Fruit fly (Drosophila melanogaster) whole organism, prepupa: ENCODE data around the gene Theg.

Experiments
- CG10631 ChIP-seq: fragments of 200-800 bp; sonication (Bioruptor generic); optimal IDR thresholded peaks from 2 replicates; lab custom pipeline; 2016; ENCODE audit warnings: missing biosample characterization, missing genetic modification characterization
- CG10669 ChIP-seq: fragments of 200-800 bp; sonication (Bioruptor generic); optimal IDR thresholded peaks from 3 replicates; lab custom pipeline; 2018; ENCODE audit warnings: missing biosample characterization, mild to moderate bottlenecking, missing genetic modification characterization, moderate library complexity
- CG11762 ChIP-seq: fragments of 200-800 bp; sonication (Bioruptor generic); optimal IDR thresholded peaks from 3 replicates; lab custom pipeline; 2016; ENCODE audit warnings: missing biosample characterization, missing genetic modification characterization; ENCODE audit not compliant: insufficient read depth
- CG11902 ChIP-seq: fragments of 200-800 bp; sonication (Bioruptor generic); optimal IDR thresholded peaks from 3 replicates; lab custom pipeline; 2016; ENCODE audit warnings: missing biosample characterization, missing genetic modification characterization
- CG15336 ChIP-seq: fragments of 200-800 bp; sonication (Bioruptor generic); IDR thresholded peaks from 2 replicates; pipeline ENCODE4 v1.3.6; 2022; ENCODE audit warnings: missing biosample characterization, missing genetic modification characterization
- CG1621 ChIP-seq: fragments of 200-800 bp; sonication (Bioruptor generic); optimal IDR thresholded peaks from 3 replicates; lab custom pipeline; 2018; ENCODE audit warnings: missing biosample characterization, mild to moderate bottlenecking, missing genetic modification characterization
- CG3032 ChIP-seq: fragments of 200-800 bp; optimal IDR thresholded peaks from 2 replicates; lab custom pipeline; 2019; ENCODE audit warnings: missing biosample characterization, mild to moderate bottlenecking, missing genetic modification characterization, moderate library complexity
- CG31627 ChIP-seq: fragments of 200-800 bp; sonication (Bioruptor generic); optimal IDR thresholded peaks from 3 replicates; lab custom pipeline; 2016; ENCODE audit warnings: missing biosample characterization, missing genetic modification characterization
- CG34406 ChIP-seq: fragments of 200-800 bp; sonication (Bioruptor generic); optimal IDR thresholded peaks from 3 replicates; lab custom pipeline; 2016; ENCODE audit warnings: missing biosample characterization, missing genetic modification characterization
- CG3919 ChIP-seq: fragments of 200-800 bp; sonication (Bioruptor generic); optimal IDR thresholded peaks from 3 replicates; lab custom pipeline; 2016; ENCODE audit warnings: missing biosample characterization, missing genetic modification characterization
- CG4318 ChIP-seq: fragments of 200-800 bp; sonication (Bioruptor generic); optimal IDR thresholded peaks from 3 replicates; lab custom pipeline; 2017; ENCODE audit warnings: missing biosample characterization, mild to moderate bottlenecking, missing genetic modification characterization
- CG6163 ChIP-seq: fragments of 200-800 bp; sonication (Bioruptor generic); IDR thresholded peaks from 3 replicates; pipeline ENCODE4 v1.3.6; 2022; ENCODE audit warnings: missing biosample characterization, missing genetic modification characterization
- CG6276 ChIP-seq: fragments of 200-800 bp; sonication (Bioruptor generic); optimal IDR thresholded peaks from 2 replicates; lab custom pipeline; 2017; ENCODE audit warnings: missing biosample characterization, mild to moderate bottlenecking, missing genetic modification characterization
- CG6808 ChIP-seq: fragments of 200-800 bp; sonication (Bioruptor generic); optimal IDR thresholded peaks from 3 replicates; lab custom pipeline; 2017; ENCODE audit warnings: missing biosample characterization, missing genetic modification characterization, mild to moderate bottlenecking, moderate library complexity, missing genetic modification reagents
- CG7368 ChIP-seq: fragments of 200-800 bp; sonication (Bioruptor generic); optimal IDR thresholded peaks from 3 replicates; lab custom pipeline; 2016; ENCODE audit warnings: missing biosample characterization, missing genetic modification characterization
- CG8319 ChIP-seq: fragments of 200-800 bp; sonication (Bioruptor generic); optimal IDR thresholded peaks from 3 replicates; lab custom pipeline; 2016; ENCODE audit warnings: missing biosample characterization, missing genetic modification characterization
- CG9139 ChIP-seq: fragments of 200-800 bp; sonication (Bioruptor generic); optimal IDR thresholded peaks from 3 replicates; lab custom pipeline; 2017; ENCODE audit warnings: missing biosample characterization, mild to moderate bottlenecking, missing genetic modification characterization
- Eip75B ChIP-seq: fragments of 200-800 bp; sonication (Bioruptor generic); optimal IDR thresholded peaks from 3 replicates; lab custom pipeline; 2016; ENCODE audit warnings: missing biosample characterization, missing genetic modification characterization
- Eip78C ChIP-seq: fragments of 200-800 bp; sonication (Bioruptor generic); peaks from one replicate; lab custom pipeline; 2016; ENCODE audit warnings: missing biosample characterization, missing genetic modification characterization
- Eip93F ChIP-seq: fragments of 200-800 bp; sonication (Bioruptor generic); optimal IDR thresholded peaks from 2 replicates; lab custom pipeline; 2016; ENCODE audit warnings: missing biosample characterization, mild to moderate bottlenecking, missing genetic modification characterization
- Ets21C ChIP-seq: fragments of 200-800 bp; sonication (Bioruptor generic); optimal IDR thresholded peaks from 3 replicates; lab custom pipeline; 2016; ENCODE audit warnings: missing biosample characterization, missing genetic modification characterization
- Ets96B ChIP-seq: fragments of 200-800 bp; optimal IDR thresholded peaks from 2 replicates; lab custom pipeline; 2019; ENCODE audit warnings: missing biosample characterization, mild to moderate bottlenecking, missing genetic modification characterization, moderate library complexity
- Hr38 ChIP-seq: sonication (Bioruptor generic); optimal IDR thresholded peaks from 2 replicates; lab custom pipeline; 2016; ENCODE audit warnings: missing biosample characterization, missing genetic modification characterization
- Hr39 ChIP-seq: fragments of 200-800 bp; sonication (Bioruptor generic); optimal IDR thresholded peaks from 2 replicates; lab custom pipeline; 2016; ENCODE audit warnings: missing biosample characterization, missing genetic modification characterization
- Hr4 ChIP-seq: fragments of 200-800 bp; sonication (Bioruptor generic); optimal IDR thresholded peaks from 3 replicates; lab custom pipeline; 2016; ENCODE audit warnings: missing biosample characterization, missing genetic modification characterization
- Lpt ChIP-seq: fragments of 200-800 bp; sonication (Bioruptor generic); optimal IDR thresholded peaks from 3 replicates; lab custom pipeline; 2016; ENCODE audit warnings: missing biosample characterization, missing genetic modification characterization
- Met ChIP-seq: fragments of 200-800 bp; sonication (Bioruptor generic); optimal IDR thresholded peaks from 3 replicates; lab custom pipeline; 2016; ENCODE audit warnings: missing biosample characterization, missing genetic modification characterization
- OdsH ChIP-seq: fragments of 200-800 bp; sonication (Bioruptor generic); optimal IDR thresholded peaks from 3 replicates; lab custom pipeline; 2016; ENCODE audit warnings: missing biosample characterization, missing genetic modification characterization
- Sox14 ChIP-seq: fragments of 200-800 bp; sonication (Bioruptor generic); optimal IDR thresholded peaks from 3 replicates; lab custom pipeline; 2016; ENCODE audit warnings: missing biosample characterization, missing genetic modification characterization
- Sox15 ChIP-seq: fragments of 200-800 bp; sonication (Bioruptor generic); optimal IDR thresholded peaks from 3 replicates; lab custom pipeline; 2016; ENCODE audit warnings: missing biosample characterization, missing genetic modification characterization
- achi ChIP-seq: fragments of 200-800 bp; sonication (Bioruptor generic); optimal IDR thresholded peaks from 3 replicates; lab custom pipeline; 2016; ENCODE audit warnings: missing biosample characterization, missing genetic modification characterization
- acj6 ChIP-seq: fragments of 200-800 bp; sonication (Bioruptor generic); optimal IDR thresholded peaks from 3 replicates; lab custom pipeline; 2016; ENCODE audit warnings: missing biosample characterization, missing genetic modification characterization
- dac ChIP-seq: fragments of 200-800 bp; sonication (Bioruptor generic); optimal IDR thresholded peaks from 2 replicates; lab custom pipeline; 2017; ENCODE audit warnings: missing biosample characterization, mild to moderate bottlenecking, missing genetic modification characterization
- dsx ChIP-seq: fragments of 200-800 bp; optimal IDR thresholded peaks from 3 replicates; lab custom pipeline; 2019; ENCODE audit warnings: missing biosample characterization, mild to moderate bottlenecking, missing genetic modification characterization, moderate library complexity; ENCODE audit not compliant: poor library complexity, severe bottlenecking
- eg ChIP-seq: fragments of 200-800 bp; sonication (Bioruptor generic); IDR thresholded peaks from 3 replicates; pipeline ENCODE4 v1.3.6; 2022; ENCODE audit warnings: missing biosample characterization, missing genetic modification characterization
- esn ChIP-seq: fragments of 200-800 bp; sonication (Bioruptor generic); optimal IDR thresholded peaks from 2 replicates; lab custom pipeline; 2016; ENCODE audit warnings: missing biosample characterization, mild to moderate bottlenecking, missing genetic modification characterization, moderate library complexity
- fd85E ChIP-seq: fragments of 200-800 bp; sonication (Bioruptor generic); optimal IDR thresholded peaks from 3 replicates; lab custom pipeline; 2016; ENCODE audit warnings: missing biosample characterization, missing genetic modification characterization
- fkh ChIP-seq: fragments of 200-800 bp; sonication (Bioruptor generic); optimal IDR thresholded peaks from 3 replicates; lab custom pipeline; 2017; ENCODE audit warnings: missing biosample characterization, mild to moderate bottlenecking, missing genetic modification characterization, moderate library complexity
- lz ChIP-seq: fragments of 200-800 bp; sonication (Bioruptor generic); optimal IDR thresholded peaks from 3 replicates; lab custom pipeline; 2016; ENCODE audit warnings: missing biosample characterization, missing genetic modification characterization
- net ChIP-seq: fragments of 200-800 bp; sonication (Bioruptor generic); optimal IDR thresholded peaks from 3 replicates; lab custom pipeline; 2016; ENCODE audit warnings: missing biosample characterization, missing genetic modification characterization
- pdm3 ChIP-seq: fragments of 200-800 bp; sonication (Bioruptor generic); optimal IDR thresholded peaks from 3 replicates; lab custom pipeline; 2016; ENCODE audit warnings: missing biosample characterization, missing genetic modification characterization
- salr ChIP-seq, 2 experiments: fragments of 200-800 bp; sonication (Bioruptor generic); optimal IDR thresholded peaks; 3 replicates each; lab custom pipeline; 2016 to 2018; ENCODE audit warnings: missing biosample characterization in 2 of 2, missing genetic modification characterization in 2 of 2, mild to moderate bottlenecking in 1 of 2
- spab ChIP-seq: fragments of 200-800 bp; sonication (Bioruptor generic); optimal IDR thresholded peaks from 2 replicates; lab custom pipeline; 2017; ENCODE audit warnings: missing biosample characterization, mild to moderate bottlenecking, missing genetic modification characterization, missing genetic modification reagents
- ss ChIP-seq, 2 experiments: fragments of 200-800 bp; sonication (Bioruptor generic); optimal IDR thresholded peaks; 2 replicates in 1 of 2; 3 replicates in 1 of 2; lab custom pipeline; 2017 to 2018; ENCODE audit warnings: mild to moderate bottlenecking in 2 of 2, missing biosample characterization in 2 of 2, missing genetic modification characterization in 2 of 2, moderate library complexity in 1 of 2
- svp ChIP-seq: fragments of 200-800 bp; sonication (Bioruptor generic); peaks from one replicate; lab custom pipeline; 2016; ENCODE audit warnings: missing biosample characterization, missing genetic modification characterization
- topi ChIP-seq: fragments of 200-800 bp; sonication (Bioruptor generic); optimal IDR thresholded peaks from 3 replicates; lab custom pipeline; 2016; ENCODE audit warnings: missing biosample characterization, missing genetic modification characterization
- vri ChIP-seq: fragments of 200-800 bp; sonication (Bioruptor generic); optimal IDR thresholded peaks from 3 replicates; lab custom pipeline; 2016; ENCODE audit warnings: missing biosample characterization, mild to moderate bottlenecking, missing genetic modification characterization

Gene Theg

dm6 chr3R:21976954-21977353 is 37.5 kb upstream of the Theg start:
- TF ChIP-seq Eip93F (GFP tag; lab: Kevin White, UChicago) (peak; percentile 75), dac (GFP tag; lab: Kevin White, UChicago) (no peak), vri (peak; percentile 67), CG6163 (0 out of 3 replicates have a peak, but pooled peaks have one; percentile 6), svp (GFP tag; lab: Kevin White, UChicago) (peak; percentile 86)

dm6 chr3R:21977784-21978183 is 36.7 kb upstream of the Theg start:
- TF ChIP-seq vri (peak; percentile 48), Eip93F (GFP tag; lab: Kevin White, UChicago) (no peak), Ets21C (GFP tag; lab: Kevin White, UChicago) (no peak)

- TF ChIP-seq CG7368 (GFP tag; lab: Kevin White, UChicago) (no peak), Eip93F (GFP tag; lab: Kevin White, UChicago) (no peak), CG10631 (peak; percentile 16), CG34406 (GFP tag; lab: Kevin White, UChicago) (no peak), pdm3 (GFP tag; lab: Kevin White, UChicago) (no peak), Sox14 (GFP tag; lab: Kevin White, UChicago) (peak; percentile 7), dsx (GFP tag; lab: Kevin White, UChicago) (no peak), eg (no peak), Lpt (GFP tag; lab: Kevin White, UChicago) (peak; percentile 1), CG10669 (GFP tag; lab: Kevin White, UChicago) (no peak), topi (no peak), dac (GFP tag; lab: Kevin White, UChicago) (peak; percentile 18), CG6163 (no peak), net (GFP tag; lab: Kevin White, UChicago) (no peak), svp (GFP tag; lab: Kevin White, UChicago) (no peak), acj6 (GFP tag; lab: Kevin White, UChicago) (no peak), CG3919 (GFP tag; lab: Kevin White, UChicago) (no peak), Sox15 (GFP tag; lab: Kevin White, UChicago) (no peak), fd85E (no peak), Met (GFP tag; lab: Kevin White, UChicago) (no peak), Hr38 (GFP tag; lab: Kevin White, UChicago) (no peak), Hr4 (GFP tag; lab: Kevin White, UChicago) (peak; percentile 29), CG11762 (GFP tag; lab: Kevin White, UChicago) (no peak), Eip75B (GFP tag; lab: Kevin White, UChicago) (no peak), Eip78C (GFP tag; lab: Kevin White, UChicago) (peak; percentile 38), CG3032 (peak; percentile 1), vri (no peak), Hr39 (no peak), OdsH (GFP tag; lab: Kevin White, UChicago) (no peak), CG11902 (GFP tag; lab: Kevin White, UChicago) (no peak), CG1621 (no peak), salr (GFP tag; optimal IDR thresholded peaks at IDR 0.05; lab: Kevin White, UChicago) (peak in 1 of 2 experiments; percentile 6), esn (GFP tag; lab: Kevin White, UChicago) (no peak), CG31627 (GFP tag; lab: Kevin White, UChicago) (no peak), lz (GFP tag; lab: Kevin White, UChicago) (no peak), achi (GFP tag; lab: Kevin White, UChicago) (peak; percentile 8), CG6808 (no peak), fkh (no peak), spab (GFP tag; lab: Kevin White, UChicago) (no peak), Ets96B (no peak), Ets21C (GFP tag; lab: Kevin White, UChicago) (no peak), CG8319 (GFP tag; lab: Kevin White, UChicago) (no peak), CG6276 (peak; percentile 33), CG9139 (GFP tag; lab: Kevin White, UChicago) (no peak), CG15336 (GFP tag; lab: Robert Waterston, UW) (peak; percentile 33; the same call in 1 of the 2 replicates), ss (GFP tag; optimal IDR thresholded peaks at IDR 0.05; lab: Kevin White, UChicago) (no peak), CG4318 (GFP tag; lab: Kevin White, UChicago) (peak; percentile 19)
These were observed 35.1 kb upstream of the Theg start for dm6 chr3R:21979386-21979785.
